Fruit fly (Drosophila melanogaster) whole organism, embryonic: ENCODE results near the gene CG31207.

Source experiments
- CG11723 ChIP-seq: fragments of 200-800 bp; sonication (Bioruptor generic); optimal IDR thresholded peaks from 2 replicates; lab custom pipeline; 2017; ENCODE audit warnings: missing biosample characterization, mild to moderate bottlenecking, missing genetic modification characterization
- CG12104 ChIP-seq: fragments of 200-800 bp; sonication (Bioruptor generic); optimal IDR thresholded peaks from 3 replicates; lab custom pipeline; 2016; ENCODE audit warnings: missing biosample characterization, missing genetic modification characterization
- CG17568 ChIP-seq: fragments of 200-800 bp; sonication (Bioruptor generic); optimal IDR thresholded peaks from 2 replicates; lab custom pipeline; 2018; ENCODE audit warnings: missing biosample characterization, mild to moderate bottlenecking, missing genetic modification characterization, moderate library complexity
- CG31224 ChIP-seq: fragments of 200-800 bp; sonication (Bioruptor generic); IDR thresholded peaks from 2 replicates; pipeline ENCODE4 v1.3.6; 2022; ENCODE audit warnings: missing biosample characterization, missing genetic modification characterization
- CG4424 ChIP-seq: fragments of 200-800 bp; sonication (Bioruptor generic); optimal IDR thresholded peaks from 3 replicates; lab custom pipeline; 2016; ENCODE audit warnings: missing biosample characterization, missing genetic modification characterization
- ERR ChIP-seq: fragments of 200-800 bp; sonication (Bioruptor generic); optimal IDR thresholded peaks from 2 replicates; lab custom pipeline; 2016; ENCODE audit warnings: missing biosample characterization, missing genetic modification characterization
- aop ChIP-seq: fragments of 200-800 bp; sonication (Bioruptor generic); IDR thresholded peaks from 2 replicates; pipeline ENCODE4 v1.3.6; 2022; ENCODE audit warnings: missing biosample characterization, missing genetic modification characterization
- chinmo ChIP-seq: fragments of 200-800 bp; sonication (Bioruptor generic); IDR thresholded peaks from 4 replicates; pipeline ENCODE4 v1.3.6; 2022; ENCODE audit warnings: missing biosample characterization, missing genetic modification characterization; ENCODE audit not compliant: partially characterized antibody
- nau ChIP-seq: fragments of 200-800 bp; sonication (Bioruptor generic); optimal IDR thresholded peaks from 3 replicates; lab custom pipeline; 2017; ENCODE audit warnings: missing biosample characterization, mild to moderate bottlenecking, missing genetic modification characterization, missing genetic modification reagents
- odd ChIP-seq: fragments of 200-800 bp; sonication (Bioruptor generic); optimal IDR thresholded peaks from 2 replicates; lab custom pipeline; 2017; ENCODE audit warnings: missing biosample characterization, mild to moderate bottlenecking, missing genetic modification characterization

dm6 chr3R:21019073-21019472 lies 27.8 kb downstream of the CG31207 start:
- TF ChIP-seq ERR (GFP tag; lab: Kevin White, UChicago) = no peak
- no peak for TF ChIP-seq aop
- no peak for TF ChIP-seq chinmo (GFP tag; lab: Robert Waterston, UW)
- TF ChIP-seq CG4424 (GFP tag; lab: Kevin White, UChicago) = no peak
- TF ChIP-seq odd (GFP tag; lab: Kevin White, UChicago) = no peak
- no peak for TF ChIP-seq CG17568 (GFP tag; lab: Kevin White, UChicago)
- TF ChIP-seq CG31224 (GFP tag; lab: Robert Waterston, UW) = no peak
- TF ChIP-seq CG11723 (GFP tag; lab: Kevin White, UChicago) = no peak
- no peak for TF ChIP-seq CG12104
- no peak for TF ChIP-seq nau
